Fruit fly (Drosophila melanogaster) whole organism, pupa: ENCODE measurements around the gene pcx.

Experiments used
- CG12605 ChIP-seq: fragments of 200-800 bp; sonication (Bioruptor generic); IDR thresholded peaks from 2 replicates; pipeline ENCODE4 v1.3.6; 2022; ENCODE audit warnings: missing biosample characterization, missing genetic modification characterization
- CG13204 ChIP-seq: fragments of 200-800 bp; sonication (Bioruptor generic); optimal IDR thresholded peaks from 2 replicates; lab custom pipeline; 2018; ENCODE audit warnings: missing biosample characterization, mild to moderate bottlenecking, missing genetic modification characterization, moderate library complexity
- CG14655 ChIP-seq: fragments of 200-800 bp; sonication (Bioruptor generic); optimal IDR thresholded peaks from 3 replicates; lab custom pipeline; 2017; ENCODE audit warnings: mild to moderate bottlenecking, missing biosample characterization, missing genetic modification reagents, missing genetic modification characterization
- CG15710 ChIP-seq: fragments of 200-800 bp; sonication (Bioruptor generic); optimal IDR thresholded peaks from 2 replicates; lab custom pipeline; 2018; ENCODE audit warnings: missing biosample characterization, mild to moderate bottlenecking, missing genetic modification characterization, moderate library complexity
- CG8159 ChIP-seq: fragments of 200-800 bp; sonication (Bioruptor generic); optimal IDR thresholded peaks from 3 replicates; lab custom pipeline; 2018; ENCODE audit warnings: missing biosample characterization, mild to moderate bottlenecking, missing genetic modification characterization, moderate library complexity
- Pif1B ChIP-seq: fragments of 200-800 bp; sonication (Bioruptor generic); optimal IDR thresholded peaks from 3 replicates; lab custom pipeline; 2016; ENCODE audit warnings: missing biosample characterization, missing genetic modification characterization
- rn ChIP-seq: fragments of 200-800 bp; sonication (Bioruptor generic); IDR thresholded peaks from 2 replicates; pipeline ENCODE4 v1.3.6; 2022; ENCODE audit warnings: missing biosample characterization, missing genetic modification characterization

DNA sequence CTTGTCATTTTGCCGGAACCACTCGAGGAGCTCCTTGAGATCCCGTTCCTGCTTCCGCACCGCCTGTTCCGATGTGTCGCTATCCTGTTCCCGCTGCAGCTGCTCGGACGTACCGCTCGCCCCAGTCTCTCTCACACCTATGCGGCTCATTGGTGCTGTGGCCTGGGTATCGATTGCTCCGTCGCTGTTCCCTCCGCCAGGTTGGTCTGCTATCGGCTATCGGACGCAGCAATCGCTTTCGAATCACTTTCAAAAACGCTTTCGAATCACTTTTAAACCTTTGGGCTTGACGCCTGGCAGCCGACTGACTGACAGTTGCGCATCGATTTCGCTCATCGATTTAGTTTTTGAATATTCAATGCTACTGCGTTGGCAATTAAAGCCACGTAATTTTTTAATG lies 26.6 kb downstream of the pcx start, which contains the start of gene CG3191:
- TF ChIP-seq CG13204 (GFP tag; lab: Kevin White, UChicago) (no peak), CG8159 (tag; lab: Kevin White, UChicago) (no peak), CG15710 (tag; lab: Kevin White, UChicago) (no peak), rn (GFP tag; lab: Robert Waterston, UW) (no peak), Pif1B (GFP tag; lab: Kevin White, UChicago) (no peak), CG12605 (GFP tag; lab: Robert Waterston, UW) (no peak), CG14655 (no peak)
